Fruit fly (Drosophila melanogaster): Measurements from ENCODE around the gene Gr9a.

DNA sequence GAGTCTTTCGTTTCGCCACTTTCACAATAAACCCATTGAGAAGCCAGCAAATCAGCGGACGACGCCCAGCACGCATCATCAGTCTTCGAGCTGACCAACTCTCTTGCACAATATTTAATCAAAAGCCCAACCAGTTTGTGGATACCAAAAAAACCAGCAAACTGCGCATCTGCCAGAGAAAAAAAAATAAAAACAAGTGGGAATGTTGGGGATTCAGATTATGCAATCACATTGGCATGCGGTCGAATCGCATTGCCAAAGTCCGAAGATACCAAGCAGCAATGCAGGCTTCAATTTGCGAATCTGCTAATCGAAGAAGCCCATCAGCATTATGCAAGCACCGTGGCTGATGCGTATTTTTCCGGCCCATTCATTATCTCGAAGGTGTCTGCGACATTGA lies 14.7 kb upstream of the Gr9a start:
- no peak for TF ChIP-seq psq (optimal IDR thresholded peaks at IDR 0.05)
- no peak for TF ChIP-seq Myc (optimal IDR thresholded peaks at IDR 0.05)
- no peak for TF ChIP-seq insv (optimal IDR thresholded peaks at IDR 0.05)

All from Kc167 (cell line).